Fruit fly (Drosophila melanogaster): ENCODE measurements around the gene Cox10.

The Cox10 gene

DNA sequence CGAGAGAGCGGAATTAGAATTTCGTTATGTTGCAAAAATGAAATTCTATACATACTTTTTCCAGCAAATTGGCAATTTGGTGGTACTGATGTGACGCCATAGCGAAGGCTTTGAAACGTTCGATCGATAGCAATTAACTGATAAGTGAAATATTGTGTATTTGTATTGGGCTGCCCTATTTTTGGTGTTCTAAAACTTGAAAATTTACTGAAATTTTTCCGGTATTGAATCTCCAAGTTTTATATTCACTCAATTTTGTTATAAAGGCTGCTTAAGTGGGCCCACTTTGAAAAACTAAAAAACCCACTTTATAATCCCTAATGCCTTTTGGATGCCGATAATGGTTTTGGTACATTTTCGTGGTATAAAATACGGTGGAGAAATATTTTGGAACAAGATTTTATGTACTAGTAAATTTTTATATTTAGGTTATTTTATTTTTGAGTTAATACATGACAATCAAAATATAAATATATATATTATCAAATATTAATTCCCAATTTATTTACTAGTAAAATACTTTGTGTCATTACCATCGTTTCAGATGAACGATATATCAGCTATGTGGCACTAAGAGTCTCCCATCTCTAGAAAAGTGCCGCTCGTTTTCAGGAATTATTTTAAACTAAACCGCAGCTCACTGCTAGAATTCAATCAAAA lies 31.3 kb downstream of the Cox10 start, which contains the start of the genes Cand1 and pim (continued):
- TF ChIP-seq ato (GFP tag; IDR thresholded peaks at IDR 0.05; ENCODE audit: partially characterized antibody) = no peak
- TF ChIP-seq CG11723 (GFP tag; optimal IDR thresholded peaks at IDR 0.05) = no peak
- no peak for TF ChIP-seq CG34422 (GFP tag; IDR thresholded peaks at IDR 0.05)
- TF ChIP-seq CG1603 (tag; optimal IDR thresholded peaks at IDR 0.05) = peak; percentile 91
- no peak for TF ChIP-seq D (optimal IDR thresholded peaks at IDR 0.05)
- no peak for TF ChIP-seq D (GFP tag; optimal IDR thresholded peaks at IDR 0.05)
- TF ChIP-seq CG16863 (GFP tag; optimal IDR thresholded peaks at IDR 0.05) = no peak
- no peak for TF ChIP-seq Fer2 (tag; optimal IDR thresholded peaks at IDR 0.05)
- peak; percentile 63 for TF ChIP-seq CG2712 (tag; optimal IDR thresholded peaks at IDR 0.05)
- TF ChIP-seq usp (GFP tag; optimal IDR thresholded peaks at IDR 0.05) = no peak
- no peak for TF ChIP-seq crc (GFP tag; optimal IDR thresholded peaks at IDR 0.05)
- no peak for TF ChIP-seq zfh1 (GFP tag; IDR thresholded peaks at IDR 0.05)
- no peak for TF ChIP-seq Bteb2 (GFP tag; optimal IDR thresholded peaks at IDR 0.05)
- TF ChIP-seq amos (GFP tag; IDR thresholded peaks at IDR 0.05; ENCODE audit: partially characterized antibody) = peak; percentile 71
- TF ChIP-seq Doc3 (GFP tag; IDR thresholded peaks at IDR 0.05; ENCODE audit: partially characterized antibody) = peak; percentile 64; the same call in 2 of the 3 replicates
- TF ChIP-seq sim (GFP tag; IDR thresholded peaks at IDR 0.05) = no peak
- TF ChIP-seq sens (GFP tag) = no peak
- no peak for TF ChIP-seq psq (GFP tag; optimal IDR thresholded peaks at IDR 0.05)
- TF ChIP-seq CG10654 (GFP tag; optimal IDR thresholded peaks at IDR 0.05) = no peak
- TF ChIP-seq CG2120 (GFP tag; optimal IDR thresholded peaks at IDR 0.05) = peak; percentile 4
- no peak for TF ChIP-seq ttk (GFP tag; IDR thresholded peaks at IDR 0.05)
- no peak for TF ChIP-seq CG15073 (GFP tag; optimal IDR thresholded peaks at IDR 0.05)
- no peak for TF ChIP-seq CG9437 (GFP tag; optimal IDR thresholded peaks at IDR 0.05)
- peak; percentile 90 for TF ChIP-seq pfk (GFP tag; optimal IDR thresholded peaks at IDR 0.05)
- no peak for TF ChIP-seq Lim3 (GFP tag; IDR thresholded peaks at IDR 0.05)
- peak; percentile 81 for TF ChIP-seq trem (tag; optimal IDR thresholded peaks at IDR 0.05)
- TF ChIP-seq chif (GFP tag; optimal IDR thresholded peaks at IDR 0.05) = no peak
- TF ChIP-seq ro (GFP tag; IDR thresholded peaks at IDR 0.05) = no peak
- no peak for TF ChIP-seq cwo (GFP tag; optimal IDR thresholded peaks at IDR 0.05)
- peak; percentile 80 for TF ChIP-seq Scr (GFP tag; IDR thresholded peaks at IDR 0.05; ENCODE audit: partially characterized antibody)
- peak; percentile 66 for TF ChIP-seq bbx (GFP tag; IDR thresholded peaks at IDR 0.05; ENCODE audit: partially characterized antibody)
- TF ChIP-seq maf-S (GFP tag; optimal IDR thresholded peaks at IDR 0.05) = no peak
- TF ChIP-seq jumu (GFP tag; optimal IDR thresholded peaks at IDR 0.05) = no peak
- no peak for TF ChIP-seq CG6175 (GFP tag; IDR thresholded peaks at IDR 0.05)
- TF ChIP-seq E2f1 (GFP tag; IDR thresholded peaks at IDR 0.05) = no peak
- TF ChIP-seq Sry-δ (GFP tag; optimal IDR thresholded peaks at IDR 0.05) = peak; percentile 81
- peak; percentile 50 for TF ChIP-seq sd (tag; optimal IDR thresholded peaks at IDR 0.05)
- TF ChIP-seq emc (GFP tag; optimal IDR thresholded peaks at IDR 0.05) = no peak
- TF ChIP-seq CG1529 (GFP tag; optimal IDR thresholded peaks at IDR 0.05) = no peak
- no peak for TF ChIP-seq grn (GFP tag; optimal IDR thresholded peaks at IDR 0.05)
- TF ChIP-seq unpg (GFP tag; optimal IDR thresholded peaks at IDR 0.05) = no peak
- TF ChIP-seq grau (tag; optimal IDR thresholded peaks at IDR 0.05) = peak; percentile 26
- no peak for TF ChIP-seq CG14014 (GFP tag; IDR thresholded peaks at IDR 0.05)
- no peak for TF ChIP-seq ems (GFP tag; optimal IDR thresholded peaks at IDR 0.05)
- no peak for TF ChIP-seq esg (GFP tag; conservative IDR thresholded peaks at IDR 0.05)
- no peak for TF ChIP-seq Jarid2 (GFP tag; optimal IDR thresholded peaks at IDR 0.05)
- peak; percentile 41 for TF ChIP-seq zen (tag; optimal IDR thresholded peaks at IDR 0.05)
- TF ChIP-seq sima (GFP tag; optimal IDR thresholded peaks at IDR 0.05) = no peak
- TF ChIP-seq lov (optimal IDR thresholded peaks at IDR 0.05) = no peak
- TF ChIP-seq lov (GFP tag; IDR thresholded peaks at IDR 0.05) = no peak
- no peak for TF ChIP-seq insv (GFP tag; optimal IDR thresholded peaks at IDR 0.05)
- no peak for TF ChIP-seq cg (GFP tag; optimal IDR thresholded peaks at IDR 0.05)

All from whole organism, embryonic.